Fruit fly (Drosophila melanogaster) Kc167 (cell line): ENCODE results near the gene CG14739.

Experiments used
- insv ChIP-seq: fragments of >200 bp; optimal IDR thresholded peaks from 3 replicates; lab custom pipeline; 2018; ENCODE audit warnings: missing external identifiers
- psq ChIP-seq: fragments of >200 bp; optimal IDR thresholded peaks from 2 replicates; lab custom pipeline; 2017; ENCODE audit warnings: missing external identifiers
- ttk ChIP-seq: sonication (Bioruptor generic); optimal IDR thresholded peaks from 2 replicates; lab custom pipeline; 2017; ENCODE audit warnings: missing external identifiers

dm6 chr3R:12020987-12021386 is 28.0 kb downstream of the CG14739 start:
- no peak for TF ChIP-seq psq
- no peak for TF ChIP-seq ttk (lab: Kevin White, UChicago)
- TF ChIP-seq insv (lab: Kevin White, UChicago) = no peak
